Worm (Caenorhabditis elegans) whole organism, L4 larva: ENCODE data around the gene hlb-1.

ENCODE experiments used
- ama-1 ChIP-seq: fragments of 150-350 bp; optimal IDR thresholded peaks from 2 replicates; lab custom pipeline; 2014; ENCODE audit warnings: inconsistent platforms, mixed read lengths
- arid-1 ChIP-seq: fragments of 200-800 bp; sonication (Bioruptor generic); conservative IDR thresholded peaks from 2 replicates; pipeline ENCODE4 v1.3.6; 2022; ENCODE audit warnings: missing genetic modification reagents, missing genetic modification characterization, missing compliant biosample characterization
- ceh-32 ChIP-seq: sonication (generic microtip); optimal IDR thresholded peaks from 2 replicates; lab custom pipeline; 2016; ENCODE audit warnings: mild to moderate bottlenecking, missing genetic modification characterization, missing compliant biosample characterization; ENCODE audit not compliant: poor library complexity
- ceh-62 ChIP-seq: sonication (generic microtip); optimal IDR thresholded peaks from 2 replicates; lab custom pipeline; 2017; ENCODE audit warnings: missing biosample characterization, missing genetic modification characterization
- ces-1 ChIP-seq: fragments of 150-350 bp; sonication (generic microtip); optimal IDR thresholded peaks from 4 replicates; lab custom pipeline; 2014; ENCODE audit warnings: missing biosample characterization, missing genetic modification reagents, missing genetic modification characterization
- jun-1 ChIP-seq: fragments of 150-350 bp; optimal IDR thresholded peaks from 2 replicates; lab custom pipeline; 2014; ENCODE audit warnings: missing biosample characterization, missing genetic modification reagents, missing genetic modification characterization
- lin-29 ChIP-seq: fragments of 200-800 bp; sonication (Bioruptor generic); IDR thresholded peaks from 2 replicates; pipeline ENCODE4 v1.3.6; 2022; ENCODE audit warnings: missing genetic modification reagents, missing genetic modification characterization, missing compliant biosample characterization
- mdl-1 ChIP-seq, 2 experiments: fragments of 150-350 bp in 1 of 2; sonication (generic microtip) in 1 of 2; optimal IDR thresholded peaks; 2 replicates each; lab custom pipeline; 2014 to 2017; ENCODE audit warnings: missing biosample characterization in 2 of 2, missing genetic modification characterization in 2 of 2
- mxl-3 ChIP-seq: fragments of 200-800 bp; sonication (Bioruptor generic); optimal IDR thresholded peaks from 2 replicates; lab custom pipeline; 2018; ENCODE audit warnings: mild to moderate bottlenecking, missing genetic modification characterization, missing compliant biosample characterization
- nhr-11 ChIP-seq: fragments of 150-350 bp; optimal IDR thresholded peaks from 2 replicates; lab custom pipeline; 2014; ENCODE audit warnings: missing biosample characterization, missing genetic modification characterization
- nhr-25 ChIP-seq: sonication (generic microtip); optimal IDR thresholded peaks from 2 replicates; lab custom pipeline; 2017; ENCODE audit warnings: missing genetic modification characterization, mild to moderate bottlenecking, missing compliant biosample characterization, antibody characterized with exemption, moderate library complexity, borderline replicate concordance; ENCODE audit not compliant: insufficient read depth
- zip-2 ChIP-seq: fragments of 150-350 bp; optimal IDR thresholded peaks from 2 replicates; lab custom pipeline; 2014; ENCODE audit warnings: missing biosample characterization, missing genetic modification characterization
- ztf-11 ChIP-seq: fragments of 150-350 bp; optimal IDR thresholded peaks from 2 replicates; lab custom pipeline; 2014; ENCODE audit warnings: missing biosample characterization, missing genetic modification characterization

DNA sequence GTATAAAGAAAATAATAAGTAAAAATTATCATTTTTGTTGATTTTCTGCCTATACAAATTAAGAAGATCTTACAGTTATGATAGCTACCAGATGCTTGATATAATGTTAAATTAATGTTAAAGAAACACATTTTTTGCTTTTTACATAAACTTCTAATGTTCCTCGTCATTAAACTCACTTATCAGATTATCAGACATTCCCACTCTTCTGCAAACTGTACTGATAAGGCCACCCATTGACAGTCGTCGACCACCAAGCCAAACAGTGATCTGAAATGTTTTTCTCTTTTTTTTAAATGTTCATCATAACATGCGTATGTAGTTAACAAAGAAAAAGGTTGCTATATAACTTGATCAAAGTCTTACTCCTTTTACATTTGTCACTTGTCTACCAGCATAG is 63.7 kb downstream of the hlb-1 start:
- TF ChIP-seq jun-1 (tag; lab: Kevin White, UChicago) (no peak), mxl-3 (GFP tag; lab: Kevin White, UChicago) (no peak), mdl-1 (tag; optimal IDR thresholded peaks at IDR 0.05; lab: Kevin White, UChicago) (no peak), ceh-32 (tag; lab: Kevin White, UChicago) (no peak), ces-1 (GFP tag; lab: Kevin White, UChicago) (no peak), zip-2 (no peak), ceh-62 (tag; lab: Kevin White, UChicago) (no peak), nhr-25 (no peak), ama-1 (no peak), arid-1 (GFP tag; lab: Robert Waterston, UW) (no peak), lin-29 (GFP tag; lab: Robert Waterston, UW) (no peak), ztf-11 (tag; lab: Kevin White, UChicago) (no peak), nhr-11 (tag; lab: Kevin White, UChicago) (no peak)
